Worm (Caenorhabditis elegans) whole organism, L1 larva: Measurements from ENCODE around the gene bli-2.

ENCODE experiments used
- nhr-237 ChIP-seq: fragments of 150-350 bp; optimal IDR thresholded peaks from 2 replicates; lab custom pipeline; 2014; ENCODE audit warnings: missing biosample characterization, missing genetic modification characterization
- nhr-77 ChIP-seq: fragments of 150-350 bp; optimal IDR thresholded peaks from 2 replicates; lab custom pipeline; 2014; ENCODE audit warnings: missing biosample characterization, missing genetic modification characterization

DNA sequence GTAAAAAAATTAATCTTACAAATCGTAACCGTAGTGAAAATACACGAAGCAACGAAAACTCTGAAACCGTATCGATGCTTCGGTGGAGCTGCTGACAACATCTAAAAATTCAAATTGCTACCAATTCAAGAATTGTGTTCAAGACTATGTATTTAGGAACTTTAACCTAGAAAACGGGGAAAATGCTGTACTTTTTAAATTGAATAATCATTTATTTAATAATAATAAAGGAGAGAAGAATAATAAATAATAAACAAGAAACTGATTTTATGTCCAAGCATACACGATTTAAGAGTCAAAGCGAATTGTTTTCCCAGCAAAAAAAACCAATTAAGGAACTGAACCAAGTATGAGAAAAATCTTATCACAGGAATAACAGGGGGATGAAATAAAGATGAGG lies 17.3 kb upstream of the bli-2 start, which contains the start of gene C25H3.17:
- no peak for TF ChIP-seq nhr-77
- TF ChIP-seq nhr-237 (tag; lab: Kevin White, UChicago): no peak
